Worm (Caenorhabditis elegans) whole organism, late embryonic: ENCODE data around the gene F16G10.3.

Experiments used
- K02D7.2 ChIP-seq: sonication (generic microtip); optimal IDR thresholded peaks from 2 replicates; lab custom pipeline; 2017; ENCODE audit warnings: mild to moderate bottlenecking, missing genetic modification characterization, missing compliant biosample characterization
- ets-4 ChIP-seq: sonication (generic microtip); optimal IDR thresholded peaks from 2 replicates; lab custom pipeline; 2016; ENCODE audit warnings: missing genetic modification characterization, missing compliant biosample characterization
- ttx-3 ChIP-seq: sonication (generic microtip); optimal IDR thresholded peaks from 2 replicates; lab custom pipeline; 2016; ENCODE audit warnings: missing genetic modification reagents, missing genetic modification characterization, missing compliant biosample characterization

- no peak for TF ChIP-seq ets-4 (tag; lab: Kevin White, UChicago)
- TF ChIP-seq K02D7.2 (tag; lab: Kevin White, UChicago): no peak
- no peak for TF ChIP-seq ttx-3 (tag; lab: Kevin White, UChicago)
These were observed 49.2 kb upstream of the F16G10.3 start, which contains the start of the genes ZK1240.6 and ZK1240.2 for ce11 chrII:2322857-2323518.
